Worm (Caenorhabditis elegans) whole organism, young adult: ENCODE data around the gene srd-43.

Experiments
- B0019.2 ChIP-seq: fragments of 200-800 bp; sonication (Bioruptor generic); conservative IDR thresholded peaks from 2 replicates; pipeline ENCODE4 v1.3.6; 2022; ENCODE audit warnings: missing genetic modification reagents, missing genetic modification characterization, missing compliant biosample characterization
- F10E7.11 ChIP-seq: sonication (generic microtip); optimal IDR thresholded peaks from 2 replicates; lab custom pipeline; 2017; ENCODE audit warnings: mild to moderate bottlenecking, missing genetic modification characterization, moderate library complexity, missing compliant biosample characterization
- F22D6.2 ChIP-seq: sonication (generic microtip); optimal IDR thresholded peaks from 2 replicates; lab custom pipeline; 2016; ENCODE audit warnings: mild to moderate bottlenecking, missing genetic modification characterization, missing compliant biosample characterization
- F37B4.10 ChIP-seq: fragments of 200-800 bp; sonication (Bioruptor generic); IDR thresholded peaks from 2 replicates; pipeline ENCODE4 v1.3.6; 2022; ENCODE audit warnings: missing genetic modification characterization, missing compliant biosample characterization
- F52B5.7 ChIP-seq: sonication (generic microtip); optimal IDR thresholded peaks from 2 replicates; lab custom pipeline; 2016; ENCODE audit warnings: mild to moderate bottlenecking, missing genetic modification characterization, missing compliant biosample characterization
- F57A8.1 ChIP-seq: fragments of 200-800 bp; sonication (Bioruptor generic); optimal IDR thresholded peaks from 2 replicates; lab custom pipeline; 2018; ENCODE audit warnings: mild to moderate bottlenecking, missing genetic modification characterization, moderate library complexity, missing compliant biosample characterization
- Y56A3A.18 ChIP-seq: fragments of 200-800 bp; sonication (Bioruptor generic); IDR thresholded peaks from 2 replicates; pipeline ENCODE4 v1.3.6; 2022; ENCODE audit warnings: missing genetic modification reagents, missing genetic modification characterization, missing compliant biosample characterization
- Y79H2A.3 ChIP-seq: fragments of 200-800 bp; sonication (Bioruptor generic); conservative IDR thresholded peaks from 2 replicates; pipeline ENCODE4 v1.3.6; 2022; ENCODE audit warnings: missing genetic modification reagents, missing genetic modification characterization, missing compliant biosample characterization
- akir-1 ChIP-seq: fragments of 200-800 bp; sonication (Bioruptor generic); optimal IDR thresholded peaks from 2 replicates; lab custom pipeline; 2018; ENCODE audit warnings: mild to moderate bottlenecking, missing genetic modification characterization, moderate library complexity, missing compliant biosample characterization
- aptf-2 ChIP-seq: fragments of 200-800 bp; sonication (Bioruptor generic); conservative IDR thresholded peaks from 2 replicates; pipeline ENCODE4 v1.3.6; 2022; ENCODE audit warnings: missing genetic modification reagents, missing genetic modification characterization, missing compliant biosample characterization
- aptf-3 ChIP-seq: fragments of 200-800 bp; sonication (Bioruptor generic); IDR thresholded peaks from 2 replicates; pipeline ENCODE4 v1.3.6; 2022; ENCODE audit warnings: missing genetic modification characterization, missing compliant biosample characterization
- atf-7 ChIP-seq: sonication (generic microtip); optimal IDR thresholded peaks from 2 replicates; lab custom pipeline; 2017; ENCODE audit warnings: mild to moderate bottlenecking, missing genetic modification characterization, missing compliant biosample characterization
- athp-1 ChIP-seq: sonication (generic microtip); optimal IDR thresholded peaks from 2 replicates; lab custom pipeline; 2017; ENCODE audit warnings: mild to moderate bottlenecking, missing genetic modification characterization, missing compliant biosample characterization
- bed-2 ChIP-seq: fragments of 200-800 bp; sonication (Bioruptor generic); IDR thresholded peaks from 2 replicates; pipeline ENCODE4 v1.3.6; 2022; ENCODE audit warnings: missing genetic modification reagents, missing genetic modification characterization, missing compliant biosample characterization
- ccch-3 ChIP-seq: fragments of 200-800 bp; sonication (Bioruptor generic); optimal IDR thresholded peaks from 2 replicates; lab custom pipeline; 2018; ENCODE audit warnings: mild to moderate bottlenecking, missing genetic modification characterization, missing compliant biosample characterization
- cebp-2 ChIP-seq: fragments of 200-800 bp; sonication (Bioruptor generic); IDR thresholded peaks from 2 replicates; pipeline ENCODE4 v1.3.6; 2022; ENCODE audit warnings: missing genetic modification characterization, missing compliant biosample characterization
- ceh-100 ChIP-seq: fragments of 200-800 bp; sonication (Bioruptor generic); IDR thresholded peaks from 2 replicates; pipeline ENCODE4 v1.3.6; 2022; ENCODE audit warnings: missing genetic modification reagents, missing genetic modification characterization, missing compliant biosample characterization
- ceh-27 ChIP-seq: fragments of 200-800 bp; sonication (Bioruptor generic); optimal IDR thresholded peaks from 2 replicates; lab custom pipeline; 2018; ENCODE audit warnings: mild to moderate bottlenecking, missing genetic modification characterization, moderate library complexity, missing compliant biosample characterization
- ceh-40 ChIP-seq: fragments of 200-800 bp; sonication (Bioruptor generic); IDR thresholded peaks from 2 replicates; pipeline ENCODE4 v1.3.6; 2022; ENCODE audit warnings: missing genetic modification characterization, missing compliant biosample characterization
- ceh-79 ChIP-seq: sonication (generic microtip); optimal IDR thresholded peaks from 2 replicates; lab custom pipeline; 2017; ENCODE audit warnings: mild to moderate bottlenecking, missing genetic modification characterization, missing compliant biosample characterization
- ceh-91 ChIP-seq: fragments of 200-800 bp; sonication (Bioruptor generic); IDR thresholded peaks from 2 replicates; pipeline ENCODE4 v1.3.6; 2022; ENCODE audit warnings: missing genetic modification reagents, missing genetic modification characterization, missing compliant biosample characterization
- dox-1 ChIP-seq: fragments of 200-800 bp; sonication (Bioruptor generic); IDR thresholded peaks from 2 replicates; pipeline ENCODE4 v1.3.6; 2022; ENCODE audit warnings: missing genetic modification reagents, missing genetic modification characterization, missing compliant biosample characterization
- egl-18 ChIP-seq: fragments of 200-800 bp; sonication (Bioruptor generic); IDR thresholded peaks from 2 replicates; pipeline ENCODE4 v1.3.6; 2022; ENCODE audit warnings: missing genetic modification reagents, missing genetic modification characterization, missing compliant biosample characterization
- ets-4 ChIP-seq: fragments of 200-800 bp; sonication (Bioruptor generic); optimal IDR thresholded peaks from 2 replicates; lab custom pipeline; 2018; ENCODE audit warnings: mild to moderate bottlenecking, missing genetic modification characterization, missing compliant biosample characterization
- let-526 ChIP-seq: fragments of 200-800 bp; sonication (Bioruptor generic); IDR thresholded peaks from 2 replicates; pipeline ENCODE4 v1.3.6; 2022; ENCODE audit warnings: missing genetic modification reagents, missing genetic modification characterization, missing compliant biosample characterization
- let-607 ChIP-seq, 2 experiments: fragments of 200-800 bp in 1 of 2; sonication (Bioruptor generic) in 1 of 2; sonication (generic microtip) in 1 of 2; optimal IDR thresholded peaks; 2 replicates each; lab custom pipeline; 2016 to 2018; ENCODE audit warnings: mild to moderate bottlenecking in 2 of 2, missing compliant biosample characterization in 2 of 2, missing genetic modification characterization in 2 of 2, moderate library complexity in 2 of 2, missing genotype in 1 of 2
- lin-26 ChIP-seq: fragments of 200-800 bp; sonication (Bioruptor generic); IDR thresholded peaks from 2 replicates; pipeline ENCODE4 v1.3.6; 2022; ENCODE audit warnings: missing genetic modification reagents, missing genetic modification characterization, missing compliant biosample characterization
- lir-1 ChIP-seq: fragments of 200-800 bp; sonication (Bioruptor generic); conservative IDR thresholded peaks from 2 replicates; pipeline ENCODE4 v1.3.6; 2022; ENCODE audit warnings: missing genetic modification reagents, missing genetic modification characterization, missing compliant biosample characterization
- lsl-1 ChIP-seq: fragments of 200-800 bp; sonication (Bioruptor generic); optimal IDR thresholded peaks from 2 replicates; lab custom pipeline; 2018; ENCODE audit warnings: mild to moderate bottlenecking, missing genetic modification characterization, moderate library complexity, missing compliant biosample characterization
- madf-10 ChIP-seq: sonication (generic microtip); optimal IDR thresholded peaks from 2 replicates; lab custom pipeline; 2016; ENCODE audit warnings: mild to moderate bottlenecking, missing genetic modification characterization, missing compliant biosample characterization
- madf-3 ChIP-seq: fragments of 200-800 bp; sonication (Bioruptor generic); IDR thresholded peaks from 2 replicates; pipeline ENCODE4 v1.3.6; 2022; ENCODE audit warnings: missing genetic modification reagents, missing genetic modification characterization, missing compliant biosample characterization
- madf-6 ChIP-seq: fragments of 200-800 bp; sonication (Bioruptor generic); IDR thresholded peaks from 2 replicates; pipeline ENCODE4 v1.3.6; 2022; ENCODE audit warnings: missing genetic modification reagents, missing genetic modification characterization, missing compliant biosample characterization
- mcd-1 ChIP-seq: fragments of 200-800 bp; sonication (Bioruptor generic); IDR thresholded peaks from 2 replicates; pipeline ENCODE4 v1.3.6; 2022; ENCODE audit warnings: missing genetic modification reagents, missing genetic modification characterization, missing compliant biosample characterization
- mel-28 ChIP-seq: sonication (generic microtip); optimal IDR thresholded peaks from 2 replicates; lab custom pipeline; 2016; ENCODE audit warnings: borderline replicate concordance, mild to moderate bottlenecking, missing genetic modification characterization, missing compliant biosample characterization
- mxl-1 ChIP-seq: sonication (generic microtip); optimal IDR thresholded peaks from 2 replicates; lab custom pipeline; 2016; ENCODE audit warnings: missing genetic modification characterization, missing compliant biosample characterization
- nfya-1 ChIP-seq: sonication (generic microtip); optimal IDR thresholded peaks from 2 replicates; lab custom pipeline; 2017; ENCODE audit warnings: antibody characterized with exemption, missing compliant biosample characterization, missing genetic modification characterization, borderline replicate concordance; ENCODE audit not compliant: insufficient read depth
- nfya-2 ChIP-seq: fragments of 200-800 bp; sonication (Bioruptor generic); IDR thresholded peaks from 2 replicates; pipeline ENCODE4 v1.3.6; 2022; ENCODE audit warnings: missing genetic modification reagents, missing genetic modification characterization, missing compliant biosample characterization
- nfyb-1 ChIP-seq: fragments of 200-800 bp; sonication (Bioruptor generic); IDR thresholded peaks from 2 replicates; pipeline ENCODE4 v1.3.6; 2022; ENCODE audit warnings: missing genetic modification reagents, missing genetic modification characterization, missing compliant biosample characterization
- nhr-80 ChIP-seq: sonication (generic microtip); optimal IDR thresholded peaks from 2 replicates; lab custom pipeline; 2016; ENCODE audit warnings: missing genetic modification characterization, missing compliant biosample characterization
- pha-4 ChIP-seq: fragments of 150-350 bp; sonication (generic microtip); optimal IDR thresholded peaks from 2 replicates; lab custom pipeline; 2014; ENCODE audit warnings: missing biosample characterization, missing genetic modification reagents, missing genetic modification characterization
- snpc-3.4 ChIP-seq: sonication (generic microtip); optimal IDR thresholded peaks from 2 replicates; lab custom pipeline; 2017; ENCODE audit warnings: missing genetic modification characterization, mild to moderate bottlenecking, missing compliant biosample characterization, antibody characterized with exemption, moderate library complexity, missing genotype, missing genetic modification reagents
- sptf-2 ChIP-seq: fragments of 200-800 bp; sonication (Bioruptor generic); optimal IDR thresholded peaks from 2 replicates; lab custom pipeline; 2018; ENCODE audit warnings: mild to moderate bottlenecking, missing genetic modification characterization, missing compliant biosample characterization
- tlf-1 ChIP-seq: fragments of 200-800 bp; sonication (Bioruptor generic); optimal IDR thresholded peaks from 2 replicates; lab custom pipeline; 2018; ENCODE audit warnings: mild to moderate bottlenecking, missing genetic modification characterization, missing compliant biosample characterization
- unc-130 ChIP-seq: sonication (generic microtip); optimal IDR thresholded peaks from 2 replicates; lab custom pipeline; 2016; ENCODE audit warnings: missing genetic modification reagents, missing genetic modification characterization, missing compliant biosample characterization
- unc-62 ChIP-seq: fragments of 150-350 bp; optimal IDR thresholded peaks from 2 replicates; lab custom pipeline; 2014; ENCODE audit warnings: missing biosample characterization, missing genetic modification reagents, missing genetic modification characterization
- ztf-18 ChIP-seq: sonication (generic microtip); optimal IDR thresholded peaks from 2 replicates; lab custom pipeline; 2016; ENCODE audit warnings: missing genotype, mild to moderate bottlenecking, missing genetic modification characterization, missing compliant biosample characterization
- ztf-25 ChIP-seq: fragments of 200-800 bp; sonication (Bioruptor generic); IDR thresholded peaks from 2 replicates; pipeline ENCODE4 v1.3.6; 2022; ENCODE audit warnings: missing genetic modification reagents, missing genetic modification characterization, missing compliant biosample characterization
- ztf-26 ChIP-seq: sonication (generic microtip); optimal IDR thresholded peaks from 2 replicates; lab custom pipeline; 2017; ENCODE audit warnings: missing genetic modification characterization, missing compliant biosample characterization
- ztf-3 ChIP-seq: fragments of 200-800 bp; sonication (Bioruptor generic); optimal IDR thresholded peaks from 2 replicates; lab custom pipeline; 2018; ENCODE audit warnings: mild to moderate bottlenecking, missing genetic modification characterization, missing compliant biosample characterization

The srd-43 gene

DNA sequence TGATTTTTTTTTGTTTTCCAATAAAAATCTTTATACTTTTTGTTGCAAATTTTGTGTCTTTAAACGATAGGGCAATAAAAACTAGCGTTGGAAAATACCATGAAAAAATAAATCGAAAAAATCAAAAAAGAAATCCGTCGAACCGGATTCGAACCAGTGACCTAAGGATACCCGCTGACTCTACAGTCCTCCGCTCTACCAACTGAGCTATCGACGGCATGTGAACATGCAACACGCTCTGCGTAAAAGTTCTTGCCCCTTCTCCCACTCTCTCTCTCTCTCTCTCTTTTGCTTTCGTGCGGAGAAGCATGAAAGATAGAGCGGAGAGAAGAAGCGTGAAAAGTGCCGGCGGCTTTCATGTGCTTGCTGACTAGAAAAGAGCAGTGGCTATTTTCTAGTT lies 41.1 kb downstream of the srd-43 start (continued):
- TF ChIP-seq F37B4.10 (peak; percentile 89; the same call in 1 of the 2 replicates), ets-4 (no peak), ceh-27 (GFP tag; lab: Kevin White, UChicago) (peak; percentile 45), aptf-3 (peak; percentile 79; the same call in 1 of the 2 replicates), pha-4 (tag; lab: Kevin White, UChicago) (no peak), snpc-3.4 (tag; lab: Kevin White, UChicago) (peak; percentile 60), aptf-2 (GFP tag; lab: Robert Waterston, UW) (0 out of 2 replicates have a peak, but pooled peaks have one; percentile 34), ccch-3 (peak; percentile 16), F22D6.2 (tag; lab: Kevin White, UChicago) (peak; percentile 33), lin-26 (GFP tag; lab: Robert Waterston, UW) (peak; percentile 92), ztf-25 (peak; percentile 80; the same call in 1 of the 2 replicates), B0019.2 (GFP tag; lab: Robert Waterston, UW) (no peak), let-607 (tag; optimal IDR thresholded peaks at IDR 0.05; lab: Kevin White, UChicago) (peak; percentile 0 to 52), nfya-1 (tag; lab: Kevin White, UChicago) (no peak), ceh-40 (GFP tag; lab: Robert Waterston, UW) (peak; percentile 66; the same call in 1 of the 2 replicates), lir-1 (peak; percentile 63; the same call in 1 of the 2 replicates), Y79H2A.3 (no peak; the same call in 1 of the 2 replicates), F10E7.11 (tag; lab: Kevin White, UChicago) (no peak), unc-62 (GFP tag; lab: Kevin White, UChicago) (no peak), cebp-2 (peak; percentile 88; the same call in 1 of the 2 replicates), let-526 (GFP tag; lab: Robert Waterston, UW) (0 out of 2 replicates have a peak, but pooled peaks have one; percentile 49), mel-28 (tag; lab: Kevin White, UChicago) (no peak), madf-6 (GFP tag; lab: Robert Waterston, UW) (no peak; the same call in none of the 2 replicates), Y56A3A.18 (GFP tag; lab: Robert Waterston, UW) (peak; percentile 86), mcd-1 (no peak), F52B5.7 (peak; percentile 68), nfya-2 (GFP tag; lab: Robert Waterston, UW) (no peak), atf-7 (tag; lab: Kevin White, UChicago) (peak; percentile 55), lsl-1 (GFP tag; lab: Kevin White, UChicago) (no peak), dox-1 (GFP tag; lab: Robert Waterston, UW) (no peak; the same call in none of the 2 replicates), ceh-91 (no peak), bed-2 (GFP tag; lab: Robert Waterston, UW) (peak; percentile 35; the same call in 1 of the 2 replicates), madf-3 (GFP tag; lab: Robert Waterston, UW) (no peak), mxl-1 (tag; lab: Kevin White, UChicago) (peak; percentile 78), ztf-3 (no peak), F57A8.1 (GFP tag; lab: Kevin White, UChicago) (peak; percentile 41), sptf-2 (GFP tag; lab: Kevin White, UChicago) (no peak), athp-1 (tag; lab: Kevin White, UChicago) (peak; percentile 24), ceh-100 (GFP tag; lab: Robert Waterston, UW) (no peak), nfyb-1 (GFP tag; lab: Robert Waterston, UW) (peak; percentile 89), tlf-1 (no peak), madf-10 (tag; lab: Kevin White, UChicago) (peak; percentile 64), nhr-80 (tag; lab: Kevin White, UChicago) (peak; percentile 34), egl-18 (no peak), unc-130 (peak; percentile 30), akir-1 (GFP tag; lab: Kevin White, UChicago) (no peak), ztf-18 (tag; lab: Kevin White, UChicago) (peak; percentile 60), ceh-79 (tag; lab: Kevin White, UChicago) (no peak), ztf-26 (no peak)
